Fruit fly (Drosophila melanogaster) Kc167 (cell line): ENCODE results near the gene AsnRS.

Experiments
- Sin3A ChIP-seq: fragments of >200 bp; optimal IDR thresholded peaks from 2 replicates; lab custom pipeline; 2018; ENCODE audit warnings: missing external identifiers
- h ChIP-seq: fragments of >200 bp; optimal IDR thresholded peaks from 3 replicates; lab custom pipeline; 2018; ENCODE audit warnings: missing external identifiers
- psq ChIP-seq: fragments of >200 bp; optimal IDR thresholded peaks from 2 replicates; lab custom pipeline; 2017; ENCODE audit warnings: missing external identifiers
- ttk ChIP-seq: sonication (Bioruptor generic); optimal IDR thresholded peaks from 2 replicates; lab custom pipeline; 2017; ENCODE audit warnings: missing external identifiers

DNA sequence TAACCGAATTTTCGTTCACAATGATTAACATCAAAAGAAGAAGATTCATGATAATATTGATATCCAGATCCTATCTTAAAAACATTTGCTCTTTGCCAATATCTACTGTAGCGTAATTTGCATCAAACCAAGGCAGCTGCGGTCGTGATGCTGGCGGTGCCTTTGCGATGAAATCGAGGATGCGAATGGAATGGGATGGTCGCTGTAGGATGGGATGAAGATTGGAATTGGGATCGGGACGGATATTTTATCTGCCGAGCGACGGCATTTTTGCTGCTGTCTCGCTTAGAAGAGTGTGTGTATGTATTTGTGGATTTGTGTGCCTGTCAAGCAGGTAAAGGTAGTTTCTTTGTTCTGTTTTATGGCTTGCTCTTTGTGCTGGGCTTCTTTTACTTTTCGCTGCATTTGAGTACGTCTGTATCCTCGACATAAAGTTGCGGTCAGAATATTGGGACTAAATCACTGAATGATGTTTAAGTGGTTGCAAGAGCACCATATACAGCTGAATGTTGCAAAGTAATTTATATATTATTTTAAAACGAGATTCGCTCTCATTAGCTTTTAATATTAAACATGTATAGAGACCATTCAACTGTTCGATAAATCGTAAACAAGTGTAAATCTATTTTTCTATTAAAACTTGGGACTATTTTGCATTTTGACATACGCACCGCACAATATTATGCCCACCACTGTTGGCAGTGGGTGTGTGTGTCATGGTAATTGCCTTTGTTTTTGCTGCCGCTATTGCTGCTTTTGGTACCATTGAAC, 30.8 kb upstream of the AsnRS start:
- TF ChIP-seq psq (lab: Kevin White, UChicago), result no peak
- TF ChIP-seq h (lab: Kevin White, UChicago), result no peak
- no peak for TF ChIP-seq Sin3A
- no peak for TF ChIP-seq ttk (lab: Kevin White, UChicago)
